Fruit fly (Drosophila melanogaster): Measurements from ENCODE around the gene CG8838.

The CG8838 gene

dm6 chr2L:3330628-3331027, 26.8 kb upstream of the CG8838 start, which contains the start of gene CG3285:
Gene CG3285 (plus strand): TSS chr2L:3330928.
- TF ChIP-seq ovo (GFP tag; optimal IDR thresholded peaks at IDR 0.05) (no peak), tj (GFP tag; optimal IDR thresholded peaks at IDR 0.05) (no peak), Hr96 (GFP tag; optimal IDR thresholded peaks at IDR 0.05) (no peak), CG33017 (tag; optimal IDR thresholded peaks at IDR 0.05) (no peak), bab1 (GFP tag; optimal IDR thresholded peaks at IDR 0.05) (no peak), CG11617 (GFP tag; optimal IDR thresholded peaks at IDR 0.05) (no peak), cic (GFP tag; optimal IDR thresholded peaks at IDR 0.05) (no peak), pad (GFP tag; optimal IDR thresholded peaks at IDR 0.05) (no peak)

- TF ChIP-seq CG7045 (GFP tag; optimal IDR thresholded peaks at IDR 0.05) (no peak), bab1 (GFP tag; optimal IDR thresholded peaks at IDR 0.05) (no peak), CG1620 (GFP tag; optimal IDR thresholded peaks at IDR 0.05) (no peak), CG7101 (tag; optimal IDR thresholded peaks at IDR 0.05) (no peak), Mnt (GFP tag; optimal IDR thresholded peaks at IDR 0.05) (no peak), toe (GFP tag; optimal IDR thresholded peaks at IDR 0.05) (no peak), CG11617 (GFP tag; optimal IDR thresholded peaks at IDR 0.05) (no peak), ovo (GFP tag; optimal IDR thresholded peaks at IDR 0.05) (no peak), Clk (GFP tag; optimal IDR thresholded peaks at IDR 0.05) (no peak), CG12768 (GFP tag; optimal IDR thresholded peaks at IDR 0.05) (no peak), CG5204 (GFP tag; optimal IDR thresholded peaks at IDR 0.05) (no peak), cnc (optimal IDR thresholded peaks at IDR 0.05) (no peak), pad (GFP tag; optimal IDR thresholded peaks at IDR 0.05) (no peak), CG33017 (tag; optimal IDR thresholded peaks at IDR 0.05) (no peak), tj (GFP tag; optimal IDR thresholded peaks at IDR 0.05) (no peak), cic (GFP tag; optimal IDR thresholded peaks at IDR 0.05) (no peak), Crg-1 (GFP tag; optimal IDR thresholded peaks at IDR 0.05) (no peak), Hr96 (GFP tag; optimal IDR thresholded peaks at IDR 0.05) (no peak)
Measured at dm6 chr2L:3332514-3332913, 24.9 kb upstream of the CG8838 start, which contains the start of gene CG15408. Gene CG15408 (plus strand): TSS chr2L:3332814.

- TF ChIP-seq Clk (GFP tag; optimal IDR thresholded peaks at IDR 0.05) (no peak), CG11617 (GFP tag; optimal IDR thresholded peaks at IDR 0.05) (no peak), CG12768 (GFP tag; optimal IDR thresholded peaks at IDR 0.05) (no peak), bab1 (GFP tag; optimal IDR thresholded peaks at IDR 0.05) (no peak), CG14711 (tag; optimal IDR thresholded peaks at IDR 0.05) (no peak), CG33017 (tag; optimal IDR thresholded peaks at IDR 0.05) (no peak), tj (GFP tag; optimal IDR thresholded peaks at IDR 0.05) (no peak), kay (GFP tag; ENCODE audit: borderline replicate concordance) (no peak), cic (GFP tag; optimal IDR thresholded peaks at IDR 0.05) (no peak), CG7101 (tag; optimal IDR thresholded peaks at IDR 0.05) (no peak), cnc (optimal IDR thresholded peaks at IDR 0.05) (no peak)
Measured at dm6 chr2L:3338566-3339215, 18.8 kb upstream of the CG8838 start.

- no peak for TF ChIP-seq kay (GFP tag; ENCODE audit: borderline replicate concordance)
- TF ChIP-seq tj (GFP tag; optimal IDR thresholded peaks at IDR 0.05): no peak
- TF ChIP-seq CG5204 (GFP tag; optimal IDR thresholded peaks at IDR 0.05): no peak
- no peak for TF ChIP-seq toe (GFP tag; optimal IDR thresholded peaks at IDR 0.05)
Measured at dm6 chr2L:3339420-3339819, 18.0 kb upstream of the CG8838 start.

dm6 chr2L:3341231-3341935, 16.1 kb upstream of the CG8838 start:
- TF ChIP-seq Crg-1 (GFP tag; optimal IDR thresholded peaks at IDR 0.05) (no peak), CG33017 (tag; optimal IDR thresholded peaks at IDR 0.05) (no peak), Mnt (GFP tag; optimal IDR thresholded peaks at IDR 0.05) (no peak), kay (GFP tag; ENCODE audit: borderline replicate concordance) (no peak), CG5204 (GFP tag; optimal IDR thresholded peaks at IDR 0.05) (no peak), pad (GFP tag; optimal IDR thresholded peaks at IDR 0.05) (no peak), CG11617 (GFP tag; optimal IDR thresholded peaks at IDR 0.05) (no peak), bab1 (GFP tag; optimal IDR thresholded peaks at IDR 0.05) (no peak), tj (GFP tag; optimal IDR thresholded peaks at IDR 0.05) (no peak), Hr96 (GFP tag; optimal IDR thresholded peaks at IDR 0.05) (no peak), cic (GFP tag; optimal IDR thresholded peaks at IDR 0.05) (no peak), CG1620 (GFP tag; optimal IDR thresholded peaks at IDR 0.05) (no peak), CG12768 (GFP tag; optimal IDR thresholded peaks at IDR 0.05) (no peak), Clk (GFP tag; optimal IDR thresholded peaks at IDR 0.05) (no peak)

- TF ChIP-seq Crg-1 (GFP tag; optimal IDR thresholded peaks at IDR 0.05): no peak
- no peak for TF ChIP-seq CG11617 (GFP tag; optimal IDR thresholded peaks at IDR 0.05)
- TF ChIP-seq Hr96 (GFP tag; optimal IDR thresholded peaks at IDR 0.05): no peak
- no peak for TF ChIP-seq ovo (GFP tag; optimal IDR thresholded peaks at IDR 0.05)
- no peak for TF ChIP-seq CG5204 (GFP tag; optimal IDR thresholded peaks at IDR 0.05)
- TF ChIP-seq Mnt (GFP tag; optimal IDR thresholded peaks at IDR 0.05): no peak
- no peak for TF ChIP-seq CG14711 (tag; optimal IDR thresholded peaks at IDR 0.05)
- TF ChIP-seq CG12768 (GFP tag; optimal IDR thresholded peaks at IDR 0.05): no peak
- TF ChIP-seq cnc (optimal IDR thresholded peaks at IDR 0.05): no peak
- no peak for TF ChIP-seq CG7045 (GFP tag; optimal IDR thresholded peaks at IDR 0.05)
- no peak for TF ChIP-seq CG33017 (tag; optimal IDR thresholded peaks at IDR 0.05)
Measured at dm6 chr2L:3342369-3342768, 15.1 kb upstream of the CG8838 start.

Data from whole organism, adult.